Worm (Caenorhabditis elegans): ENCODE results near the gene R151.2.

The R151.2 gene

DNA sequence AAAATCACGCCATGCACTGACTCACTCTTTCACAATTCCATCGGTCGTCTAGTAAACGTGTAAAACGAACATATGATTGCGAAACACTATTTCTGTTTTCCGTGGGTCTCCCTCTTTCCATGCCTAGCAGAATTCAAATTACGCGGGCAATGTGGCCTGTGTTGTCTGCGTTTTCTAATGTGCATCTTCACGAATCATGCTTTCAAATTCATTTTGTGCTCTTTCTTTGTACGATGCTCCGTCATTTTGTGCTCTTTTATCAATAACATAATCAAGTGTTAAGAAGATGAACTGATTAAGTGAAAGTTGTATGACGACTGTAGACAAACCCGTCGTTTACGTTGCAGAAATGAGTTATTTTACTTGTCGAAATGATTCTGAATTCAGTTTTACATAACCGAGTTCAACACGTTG lies 43.9 kb upstream of the R151.2 start (continued):
- TF ChIP-seq mcd-1 (GFP tag; IDR thresholded peaks at IDR 0.05) (no peak), fkh-3 (tag; optimal IDR thresholded peaks at IDR 0.05) (no peak), ama-1 (optimal IDR thresholded peaks at IDR 0.05) (no peak), ama-1 (GFP tag; optimal IDR thresholded peaks at IDR 0.05) (no peak), ztf-6 (GFP tag; IDR thresholded peaks at IDR 0.05) (no peak), egrh-3 (GFP tag; IDR thresholded peaks at IDR 0.05) (no peak), Y53F4B.3 (GFP tag; IDR thresholded peaks at IDR 0.05) (no peak), lir-1 (GFP tag; conservative IDR thresholded peaks at IDR 0.05) (no peak), hlh-12 (tag; optimal IDR thresholded peaks at IDR 0.05) (no peak), ztf-22 (GFP tag; optimal IDR thresholded peaks at IDR 0.05) (peak; percentile 28), F10E7.11 (tag; optimal IDR thresholded peaks at IDR 0.05) (no peak), hrde-1 (tag; optimal IDR thresholded peaks at IDR 0.05; ENCODE audit: borderline replicate concordance) (no peak), gei-17 (GFP tag; optimal IDR thresholded peaks at IDR 0.05) (no peak), lsl-1 (GFP tag; optimal IDR thresholded peaks at IDR 0.05) (no peak), bed-1 (GFP tag; IDR thresholded peaks at IDR 0.05) (no peak), ceh-79 (tag; optimal IDR thresholded peaks at IDR 0.05) (no peak), F22D6.2 (tag; optimal IDR thresholded peaks at IDR 0.05) (no peak), ZK185.1 (tag; optimal IDR thresholded peaks at IDR 0.05; ENCODE audit: poor library complexity, severe bottlenecking) (no peak), lin-40 (tag; optimal IDR thresholded peaks at IDR 0.05) (peak; percentile 15), xnd-1 (tag; optimal IDR thresholded peaks at IDR 0.05) (no peak), F52B5.7 (tag; optimal IDR thresholded peaks at IDR 0.05) (no peak), tbp1 (GFP tag; optimal IDR thresholded peaks at IDR 0.05) (no peak), aptf-3 (GFP tag; IDR thresholded peaks at IDR 0.05) (no peak), hlh-26 (GFP tag; conservative IDR thresholded peaks at IDR 0.05) (no peak), ztf-18 (tag; optimal IDR thresholded peaks at IDR 0.05) (peak; percentile 54), F57C9.4 (tag; optimal IDR thresholded peaks at IDR 0.05) (no peak), let-526 (GFP tag; IDR thresholded peaks at IDR 0.05) (no peak), K11D2.4 (GFP tag; IDR thresholded peaks at IDR 0.05) (no peak), Y67H2A.10 (GFP tag; conservative IDR thresholded peaks at IDR 0.05) (no peak)

DNA sequence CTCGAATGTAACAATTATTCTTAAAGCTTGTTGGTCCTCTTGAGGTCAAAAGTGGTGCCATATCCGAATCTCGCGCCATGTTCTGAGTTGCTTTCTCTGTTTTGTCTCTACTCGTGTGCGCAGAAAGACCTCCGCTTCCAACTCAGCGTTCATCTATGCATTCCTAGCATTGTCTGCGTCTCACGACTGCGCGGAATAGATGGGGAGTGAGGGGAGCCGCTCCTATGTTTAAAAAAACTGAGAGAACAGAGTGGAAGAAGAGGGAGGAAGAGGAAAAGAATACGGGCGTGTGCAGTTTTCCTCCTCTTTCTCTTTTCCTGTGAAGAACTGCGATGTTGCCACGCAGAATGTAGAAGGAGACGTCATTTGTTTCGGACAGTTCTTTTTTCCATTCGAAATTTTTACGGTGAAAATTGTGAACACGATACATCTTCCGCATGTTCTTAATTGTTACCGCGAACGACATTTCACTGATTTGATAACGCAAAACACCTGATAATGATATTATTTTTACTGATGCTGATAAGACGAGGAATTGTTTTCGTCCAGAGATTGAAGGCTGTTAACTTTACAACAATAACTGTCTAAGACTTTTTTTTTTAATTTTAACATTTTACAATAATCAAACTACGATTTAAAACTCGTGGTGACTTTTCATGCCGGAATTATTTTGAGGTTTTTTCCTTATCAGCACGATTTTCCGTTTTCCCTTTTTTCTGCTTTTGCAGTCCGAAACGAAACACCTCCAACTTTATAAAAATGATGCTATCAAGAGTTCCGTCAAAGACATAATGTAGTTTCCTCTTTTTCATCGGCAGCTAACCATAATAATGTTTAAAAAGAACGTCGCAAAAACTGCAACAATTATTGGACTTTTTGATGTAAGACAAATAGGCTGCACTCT lies 42.9 kb upstream of the R151.2 start:
- peak; percentile 78 for TF ChIP-seq zfh-2 (GFP tag; conservative IDR thresholded peaks at IDR 0.05)
- TF ChIP-seq somi-1 (GFP tag; optimal IDR thresholded peaks at IDR 0.05): peak; percentile 4
- peak; percentile 83 for TF ChIP-seq nhr-80 (tag; optimal IDR thresholded peaks at IDR 0.05)
- TF ChIP-seq hmg-1.2 (GFP tag; IDR thresholded peaks at IDR 0.05): peak; percentile 39; the same call in 1 of the 2 replicates
- peak; percentile 47 for TF ChIP-seq attf-5 (GFP tag; optimal IDR thresholded peaks at IDR 0.05)
- TF ChIP-seq ceh-27 (GFP tag; optimal IDR thresholded peaks at IDR 0.05): peak; percentile 36
- no peak for TF ChIP-seq Y53F4B.3 (GFP tag; IDR thresholded peaks at IDR 0.05)
- peak; percentile 47 for TF ChIP-seq chd-7 (tag; optimal IDR thresholded peaks at IDR 0.05)
- TF ChIP-seq unc-62 (GFP tag; optimal IDR thresholded peaks at IDR 0.05): peak; percentile 2
- peak; percentile 43 for TF ChIP-seq K12H6.12 (tag; optimal IDR thresholded peaks at IDR 0.05)
- TF ChIP-seq nfyb-1 (GFP tag; IDR thresholded peaks at IDR 0.05): 0 out of 2 replicates have a peak, but pooled peaks have one; percentile 11
- TF ChIP-seq cebp-1 (GFP tag; IDR thresholded peaks at IDR 0.05): no peak
- TF ChIP-seq cebp-1 (tag; optimal IDR thresholded peaks at IDR 0.05): peak; percentile 49
- peak; percentile 96 to 97 for TF ChIP-seq let-607 (tag; optimal IDR thresholded peaks at IDR 0.05)
- no peak for TF ChIP-seq let-526 (GFP tag; IDR thresholded peaks at IDR 0.05)
- no peak for TF ChIP-seq nfya-2 (GFP tag; IDR thresholded peaks at IDR 0.05)

Measured in whole organism, young adult.